Fruit fly (Drosophila melanogaster): ENCODE measurements around the gene Pdxk.
A peak's percentile ranks its signal among the peaks of the same experiment; 100 is the strongest.

Gene Pdxk

dm6 chr3L:9402157-9402890 is 42.2 kb downstream of the Pdxk start, which contains the start of gene eIF4E1:
Gene eIF4E1 (minus strand): TSS chr3L:9402460.
- TF ChIP-seq CG12768 (GFP tag; optimal IDR thresholded peaks at IDR 0.05) = no peak
- TF ChIP-seq ovo (GFP tag; optimal IDR thresholded peaks at IDR 0.05) = no peak
- TF ChIP-seq bab1 (GFP tag; optimal IDR thresholded peaks at IDR 0.05) = peak; percentile 9
- peak; percentile 38 for TF ChIP-seq tj (GFP tag; optimal IDR thresholded peaks at IDR 0.05)
- no peak for TF ChIP-seq cnc (optimal IDR thresholded peaks at IDR 0.05)
- TF ChIP-seq Mnt (GFP tag; optimal IDR thresholded peaks at IDR 0.05) = peak; percentile 78
- TF ChIP-seq CG14711 (tag; optimal IDR thresholded peaks at IDR 0.05) = peak; percentile 87
- TF ChIP-seq Crg-1 (GFP tag; optimal IDR thresholded peaks at IDR 0.05) = no peak
- no peak for TF ChIP-seq CG5204 (GFP tag; optimal IDR thresholded peaks at IDR 0.05)
- TF ChIP-seq CG7101 (tag; optimal IDR thresholded peaks at IDR 0.05) = no peak
- peak; percentile 38 for TF ChIP-seq kay (GFP tag; ENCODE audit: borderline replicate concordance)
- TF ChIP-seq CG7045 (GFP tag; optimal IDR thresholded peaks at IDR 0.05) = no peak

- TF ChIP-seq Clk (GFP tag; optimal IDR thresholded peaks at IDR 0.05) = no peak
- TF ChIP-seq CG5204 (GFP tag; optimal IDR thresholded peaks at IDR 0.05) = no peak
- no peak for TF ChIP-seq Hr96 (GFP tag; optimal IDR thresholded peaks at IDR 0.05)
- TF ChIP-seq CG1620 (GFP tag; optimal IDR thresholded peaks at IDR 0.05) = no peak
- no peak for TF ChIP-seq toe (GFP tag; optimal IDR thresholded peaks at IDR 0.05)
- no peak for TF ChIP-seq CG7101 (tag; optimal IDR thresholded peaks at IDR 0.05)
- no peak for TF ChIP-seq tj (GFP tag; optimal IDR thresholded peaks at IDR 0.05)
Observed at dm6 chr3L:9404497-9404896, 44.4 kb downstream of the Pdxk start, which contains the start of gene Cpr67B. Gene Cpr67B (plus strand): TSS chr3L:9404797.

dm6 chr3L:9410030-9410589 is 50.0 kb downstream of the Pdxk start:
- no peak for TF ChIP-seq bab1 (GFP tag; optimal IDR thresholded peaks at IDR 0.05)
- no peak for TF ChIP-seq Clk (GFP tag; optimal IDR thresholded peaks at IDR 0.05)
- no peak for TF ChIP-seq Hr96 (GFP tag; optimal IDR thresholded peaks at IDR 0.05)
- TF ChIP-seq CG11617 (GFP tag; optimal IDR thresholded peaks at IDR 0.05) = no peak
- TF ChIP-seq CG1620 (GFP tag; optimal IDR thresholded peaks at IDR 0.05) = no peak
- TF ChIP-seq toe (GFP tag; optimal IDR thresholded peaks at IDR 0.05) = no peak
- no peak for TF ChIP-seq CG5204 (GFP tag; optimal IDR thresholded peaks at IDR 0.05)
- no peak for TF ChIP-seq pad (GFP tag; optimal IDR thresholded peaks at IDR 0.05)
- no peak for TF ChIP-seq kay (GFP tag; ENCODE audit: borderline replicate concordance)
- TF ChIP-seq CG7045 (GFP tag; optimal IDR thresholded peaks at IDR 0.05) = no peak
- no peak for TF ChIP-seq tj (GFP tag; optimal IDR thresholded peaks at IDR 0.05)
- TF ChIP-seq ovo (GFP tag; optimal IDR thresholded peaks at IDR 0.05) = no peak
- no peak for TF ChIP-seq CG12768 (GFP tag; optimal IDR thresholded peaks at IDR 0.05)
- no peak for TF ChIP-seq cic (GFP tag; optimal IDR thresholded peaks at IDR 0.05)
- no peak for TF ChIP-seq CG14711 (tag; optimal IDR thresholded peaks at IDR 0.05)
- TF ChIP-seq Mnt (GFP tag; optimal IDR thresholded peaks at IDR 0.05) = no peak
- no peak for TF ChIP-seq CG7101 (tag; optimal IDR thresholded peaks at IDR 0.05)
- no peak for TF ChIP-seq cnc (optimal IDR thresholded peaks at IDR 0.05)
- no peak for TF ChIP-seq Crg-1 (GFP tag; optimal IDR thresholded peaks at IDR 0.05)
- no peak for TF ChIP-seq CG33017 (tag; optimal IDR thresholded peaks at IDR 0.05)

- TF ChIP-seq CG7045 (GFP tag; optimal IDR thresholded peaks at IDR 0.05) (peak; percentile 83), CG1620 (GFP tag; optimal IDR thresholded peaks at IDR 0.05) (peak; percentile 84), Crg-1 (GFP tag; optimal IDR thresholded peaks at IDR 0.05) (peak; percentile 77), Hr96 (GFP tag; optimal IDR thresholded peaks at IDR 0.05) (no peak), CG5204 (GFP tag; optimal IDR thresholded peaks at IDR 0.05) (no peak), CG33017 (tag; optimal IDR thresholded peaks at IDR 0.05) (peak; percentile 84), CG7101 (tag; optimal IDR thresholded peaks at IDR 0.05) (peak; percentile 88), ovo (GFP tag; optimal IDR thresholded peaks at IDR 0.05) (peak; percentile 74), kay (GFP tag; ENCODE audit: borderline replicate concordance) (peak; percentile 87), CG14711 (tag; optimal IDR thresholded peaks at IDR 0.05) (peak; percentile 85), CG11617 (GFP tag; optimal IDR thresholded peaks at IDR 0.05) (peak; percentile 90), CG12768 (GFP tag; optimal IDR thresholded peaks at IDR 0.05) (peak; percentile 78), cic (GFP tag; optimal IDR thresholded peaks at IDR 0.05) (peak; percentile 66), cnc (optimal IDR thresholded peaks at IDR 0.05) (no peak), Clk (GFP tag; optimal IDR thresholded peaks at IDR 0.05) (peak; percentile 62), Mnt (GFP tag; optimal IDR thresholded peaks at IDR 0.05) (peak; percentile 89), pad (GFP tag; optimal IDR thresholded peaks at IDR 0.05) (peak; percentile 61), bab1 (GFP tag; optimal IDR thresholded peaks at IDR 0.05) (peak; percentile 80), toe (GFP tag; optimal IDR thresholded peaks at IDR 0.05) (peak; percentile 91), tj (GFP tag; optimal IDR thresholded peaks at IDR 0.05) (peak; percentile 72)
Observed at dm6 chr3L:9410754-9411423, 50.8 kb downstream of the Pdxk start, which contains the start of the genes CG4022 and Cpsf5. Gene CG4022 (minus strand): TSS chr3L:9410832. Gene Cpsf5 (plus strand): TSS chr3L:9411038.

Data from whole organism, adult.